Fruit fly (Drosophila melanogaster) whole organism, embryonic: ENCODE results near the gene synr.

ENCODE experiments used
- CG1024 ChIP-seq: fragments of 200-800 bp; sonication (Bioruptor generic); IDR thresholded peaks from 2 replicates; pipeline ENCODE4 v1.3.6; 2022; ENCODE audit warnings: missing biosample characterization, missing genetic modification characterization
- CG10543 ChIP-seq: fragments of 200-800 bp; sonication (Bioruptor generic); optimal IDR thresholded peaks from 3 replicates; lab custom pipeline; 2017; ENCODE audit warnings: missing biosample characterization, mild to moderate bottlenecking, missing genetic modification characterization, moderate library complexity
- CG11723 ChIP-seq: fragments of 200-800 bp; sonication (Bioruptor generic); optimal IDR thresholded peaks from 2 replicates; lab custom pipeline; 2017; ENCODE audit warnings: missing biosample characterization, mild to moderate bottlenecking, missing genetic modification characterization
- CG12155 ChIP-seq: fragments of 200-800 bp; sonication (Bioruptor generic); optimal IDR thresholded peaks from 3 replicates; lab custom pipeline; 2016; ENCODE audit warnings: missing biosample characterization, missing genetic modification characterization
- CG13624 ChIP-seq: fragments of 200-800 bp; sonication (Bioruptor generic); optimal IDR thresholded peaks from 2 replicates; lab custom pipeline; 2016; ENCODE audit warnings: missing biosample characterization, missing genetic modification characterization
- CG14014 ChIP-seq: fragments of 200-800 bp; sonication (Bioruptor generic); IDR thresholded peaks from 2 replicates; pipeline ENCODE4 v1.3.6; 2022; ENCODE audit warnings: missing biosample characterization, missing genetic modification characterization
- CG14965 ChIP-seq: fragments of 200-800 bp; sonication (Bioruptor generic); optimal IDR thresholded peaks from 2 replicates; lab custom pipeline; 2016; ENCODE audit warnings: missing biosample characterization, missing genetic modification characterization, borderline replicate concordance
- CG15514 ChIP-seq: fragments of 200-800 bp; sonication (Bioruptor generic); optimal IDR thresholded peaks from 3 replicates; lab custom pipeline; 2017; ENCODE audit warnings: missing biosample characterization, missing genetic modification characterization, mild to moderate bottlenecking, moderate library complexity, missing genetic modification reagents
- CG17912 ChIP-seq: fragments of 200-800 bp; sonication (Bioruptor generic); optimal IDR thresholded peaks from 2 replicates; lab custom pipeline; 2018; ENCODE audit warnings: missing biosample characterization, mild to moderate bottlenecking, missing genetic modification characterization
- CG3065 ChIP-seq: fragments of 200-800 bp; sonication (Bioruptor generic); optimal IDR thresholded peaks from 2 replicates; lab custom pipeline; 2016; ENCODE audit warnings: missing biosample characterization, missing genetic modification characterization
- CG3163 ChIP-seq: fragments of 200-800 bp; sonication (Bioruptor generic); optimal IDR thresholded peaks from 3 replicates; lab custom pipeline; 2016; ENCODE audit warnings: missing biosample characterization, missing genetic modification characterization
- CG3995 ChIP-seq: fragments of 200-800 bp; sonication (Bioruptor generic); optimal IDR thresholded peaks from 3 replicates; lab custom pipeline; 2016; ENCODE audit warnings: missing biosample characterization, missing genetic modification characterization
- CG4328 ChIP-seq: fragments of 200-800 bp; sonication (Bioruptor generic); optimal IDR thresholded peaks from 3 replicates; lab custom pipeline; 2017; ENCODE audit warnings: missing biosample characterization, missing genetic modification reagents, missing genetic modification characterization
- CG5245 ChIP-seq: fragments of 200-800 bp; sonication (Bioruptor generic); optimal IDR thresholded peaks from 3 replicates; lab custom pipeline; 2016; ENCODE audit warnings: missing biosample characterization, missing genetic modification characterization
- CG7271 ChIP-seq: fragments of 200-800 bp; sonication (Bioruptor generic); optimal IDR thresholded peaks from 2 replicates; lab custom pipeline; 2018; ENCODE audit warnings: missing biosample characterization, mild to moderate bottlenecking, missing genetic modification characterization, moderate library complexity
- CG7372 ChIP-seq: fragments of 200-800 bp; sonication (Bioruptor generic); IDR thresholded peaks from 2 replicates; pipeline ENCODE4 v1.3.6; 2022; ENCODE audit warnings: missing biosample characterization, missing genetic modification characterization
- CG7987 ChIP-seq: fragments of 200-800 bp; sonication (Bioruptor generic); optimal IDR thresholded peaks from 2 replicates; lab custom pipeline; 2018; ENCODE audit warnings: missing biosample characterization, mild to moderate bottlenecking, missing genetic modification characterization, moderate library complexity
- CG8290 ChIP-seq, 3 experiments: fragments of 200-800 bp; sonication (Bioruptor generic); optimal IDR thresholded peaks; 2 replicates each; lab custom pipeline; 2016 to 2019; ENCODE audit warnings: missing biosample characterization in 3 of 3, missing genetic modification characterization in 3 of 3, mild to moderate bottlenecking in 2 of 3, moderate library complexity in 1 of 3
- CG8359 ChIP-seq: fragments of 200-800 bp; sonication (Bioruptor generic); optimal IDR thresholded peaks from 2 replicates; lab custom pipeline; 2017; ENCODE audit warnings: missing biosample characterization, mild to moderate bottlenecking, missing genetic modification characterization, borderline replicate concordance
- CG9609 ChIP-seq: fragments of 200-800 bp; sonication (Bioruptor generic); optimal IDR thresholded peaks from 3 replicates; lab custom pipeline; 2016; ENCODE audit warnings: missing biosample characterization, missing genetic modification characterization
- CG9727 ChIP-seq: fragments of 200-800 bp; sonication (Bioruptor generic); optimal IDR thresholded peaks from 3 replicates; lab custom pipeline; 2017; ENCODE audit warnings: missing biosample characterization, mild to moderate bottlenecking, missing genetic modification characterization
- CkIIα-i1 ChIP-seq: fragments of 200-800 bp; sonication (Bioruptor generic); IDR thresholded peaks from 2 replicates; pipeline ENCODE4 v1.3.6; 2022; ENCODE audit warnings: missing biosample characterization, missing genetic modification characterization
- Dref ChIP-seq: fragments of 200-800 bp; sonication (Bioruptor generic); IDR thresholded peaks from 2 replicates; pipeline ENCODE4 v1.3.6; 2022; ENCODE audit warnings: missing biosample characterization, missing genetic modification characterization
- Ets97D ChIP-seq: fragments of 200-800 bp; sonication (Bioruptor generic); optimal IDR thresholded peaks from 3 replicates; lab custom pipeline; 2016; ENCODE audit warnings: missing biosample characterization, missing genetic modification characterization
- Fer3 ChIP-seq: fragments of 200-800 bp; sonication (Bioruptor generic); optimal IDR thresholded peaks from 2 replicates; lab custom pipeline; 2018; ENCODE audit warnings: missing biosample characterization, mild to moderate bottlenecking, missing genetic modification characterization, moderate library complexity
- Gsc ChIP-seq: fragments of 200-800 bp; sonication (Bioruptor generic); IDR thresholded peaks from 2 replicates; pipeline ENCODE4 v1.3.6; 2022; ENCODE audit warnings: missing biosample characterization, missing genetic modification characterization
- Hmx ChIP-seq: fragments of 200-800 bp; sonication (Bioruptor generic); optimal IDR thresholded peaks from 2 replicates; lab custom pipeline; 2016; ENCODE audit warnings: missing biosample characterization, missing genetic modification characterization
- Meics ChIP-seq: fragments of 200-800 bp; sonication (Bioruptor generic); optimal IDR thresholded peaks from 2 replicates; lab custom pipeline; 2017; ENCODE audit warnings: missing biosample characterization, mild to moderate bottlenecking, missing genetic modification characterization
- abd-A ChIP-seq: fragments of 200-800 bp; sonication (Bioruptor generic); optimal IDR thresholded peaks from 3 replicates; lab custom pipeline; 2019; ENCODE audit warnings: missing biosample characterization, mild to moderate bottlenecking, missing genetic modification characterization, moderate library complexity
- caup ChIP-seq: fragments of 200-800 bp; sonication (Bioruptor generic); optimal IDR thresholded peaks from 3 replicates; lab custom pipeline; 2017; ENCODE audit warnings: missing biosample characterization, mild to moderate bottlenecking, missing genetic modification characterization, moderate library complexity; ENCODE audit not compliant: severe bottlenecking
- croc ChIP-seq: fragments of 200-800 bp; sonication (Bioruptor generic); conservative IDR thresholded peaks from 3 replicates; pipeline ENCODE4 v1.3.6; 2022; ENCODE audit warnings: missing biosample characterization, missing genetic modification characterization
- da ChIP-seq: fragments of 200-800 bp; sonication (Bioruptor generic); optimal IDR thresholded peaks from 2 replicates; lab custom pipeline; 2016; ENCODE audit warnings: missing biosample characterization, missing genetic modification characterization
- dpn ChIP-seq, 2 experiments: fragments of 200-800 bp; sonication (Bioruptor generic); optimal IDR thresholded peaks; 3 replicates each; lab custom pipeline; 2016; ENCODE audit warnings: missing biosample characterization in 2 of 2, missing genetic modification characterization in 2 of 2
- hkb ChIP-seq, 2 experiments: fragments of 200-800 bp in 1 of 2; fragments of >200 bp in 1 of 2; sonication (Bioruptor generic) in 1 of 2; IDR thresholded peaks in 1 of 2; optimal IDR thresholded peaks in 1 of 2; 2 replicates each; pipeline versions ENCODE4 v1.3.6 to Lab custom; 2017 to 2022; ENCODE audit warnings: missing biosample characterization in 1 of 2, missing genetic modification characterization in 1 of 2
- lov ChIP-seq, 2 experiments: fragments of 200-800 bp in 1 of 2; fragments of >200 bp in 1 of 2; sonication (Bioruptor generic) in 1 of 2; IDR thresholded peaks in 1 of 2; optimal IDR thresholded peaks in 1 of 2; 2 replicates in 1 of 2; 3 replicates in 1 of 2; pipeline versions ENCODE4 v1.3.6 to Lab custom; 2017 to 2022; ENCODE audit warnings: missing biosample characterization in 1 of 2, missing genetic modification characterization in 1 of 2
- scrt ChIP-seq: fragments of 200-800 bp; sonication (Bioruptor generic); optimal IDR thresholded peaks from 2 replicates; lab custom pipeline; 2018; ENCODE audit warnings: missing biosample characterization, mild to moderate bottlenecking, missing genetic modification characterization, moderate library complexity
- seq ChIP-seq: fragments of 200-800 bp; sonication (Bioruptor generic); IDR thresholded peaks from 2 replicates; pipeline ENCODE4 v1.3.6; 2022; ENCODE audit warnings: missing biosample characterization, missing genetic modification characterization
- sisA ChIP-seq: fragments of 200-800 bp; sonication (Bioruptor generic); IDR thresholded peaks from 2 replicates; pipeline ENCODE4 v1.3.6; 2022; ENCODE audit warnings: missing biosample characterization, missing genetic modification characterization
- sqz ChIP-seq: fragments of 200-800 bp; sonication (Bioruptor generic); optimal IDR thresholded peaks from 3 replicates; lab custom pipeline; 2018; ENCODE audit warnings: missing biosample characterization, mild to moderate bottlenecking, missing genetic modification characterization
- stwl ChIP-seq: fragments of 200-800 bp; sonication (Bioruptor generic); optimal IDR thresholded peaks from 3 replicates; lab custom pipeline; 2018; ENCODE audit warnings: missing biosample characterization, mild to moderate bottlenecking, missing genetic modification characterization, moderate library complexity
- tio ChIP-seq: fragments of 200-800 bp; sonication (Bioruptor generic); optimal IDR thresholded peaks from 2 replicates; lab custom pipeline; 2017; ENCODE audit warnings: missing biosample characterization, missing genetic modification characterization, inconsistent platforms
- toy ChIP-seq: fragments of 200-800 bp; sonication (Bioruptor generic); IDR thresholded peaks from 2 replicates; pipeline ENCODE4 v1.3.6; 2022; ENCODE audit warnings: missing biosample characterization, missing genetic modification characterization
- twi ChIP-seq: fragments of 200-800 bp; optimal IDR thresholded peaks from 2 replicates; lab custom pipeline; 2019; ENCODE audit warnings: missing biosample characterization, mild to moderate bottlenecking, missing genetic modification characterization, moderate library complexity
- zen ChIP-seq: fragments of 200-800 bp; sonication (Bioruptor generic); optimal IDR thresholded peaks from 3 replicates; lab custom pipeline; 2018; ENCODE audit warnings: missing biosample characterization, mild to moderate bottlenecking, missing genetic modification characterization, moderate library complexity
- zf30C ChIP-seq: fragments of 200-800 bp; sonication (Bioruptor generic); optimal IDR thresholded peaks from 3 replicates; lab custom pipeline; 2018; ENCODE audit warnings: missing biosample characterization, mild to moderate bottlenecking, missing genetic modification characterization

synr gene

dm6 chr2L:4971329-4971798 lies 28.8 kb downstream of the synr start, which contains the start of gene CG14043 (continued):
- TF ChIP-seq zf30C (GFP tag; lab: Kevin White, UChicago) (no peak), caup (no peak), hkb (optimal IDR thresholded peaks at IDR 0.05; lab: Kevin White, UChicago) (peak; percentile 64), hkb (GFP tag; IDR thresholded peaks at IDR 0.05; lab: Robert Waterston, UW) (no peak), CG8359 (GFP tag; lab: Kevin White, UChicago) (no peak), scrt (GFP tag; lab: Kevin White, UChicago) (no peak), toy (GFP tag; lab: Robert Waterston, UW) (no peak), CG17912 (GFP tag; lab: Kevin White, UChicago) (no peak), CG11723 (no peak), CG9727 (GFP tag; lab: Kevin White, UChicago) (peak; percentile 14), CG14965 (GFP tag; lab: Kevin White, UChicago) (no peak), Dref (peak; percentile 36; the same call in 1 of the 2 replicates), tio (GFP tag; lab: Kevin White, UChicago) (no peak), lov (optimal IDR thresholded peaks at IDR 0.05; lab: Kevin White, UChicago) (no peak), lov (GFP tag; IDR thresholded peaks at IDR 0.05; lab: Robert Waterston, UW) (no peak), CG3995 (GFP tag; lab: Kevin White, UChicago) (peak; percentile 0), CG10543 (GFP tag; lab: Kevin White, UChicago) (no peak), stwl (tag; lab: Kevin White, UChicago) (peak; percentile 84), CG12155 (peak; percentile 19), CG14014 (GFP tag; lab: Robert Waterston, UW) (no peak), CG4328 (GFP tag; lab: Kevin White, UChicago) (no peak), Fer3 (tag; lab: Kevin White, UChicago) (no peak), Gsc (GFP tag; lab: Robert Waterston, UW) (no peak), CG5245 (GFP tag; lab: Kevin White, UChicago) (no peak), CG7987 (GFP tag; lab: Kevin White, UChicago) (no peak), croc (GFP tag; lab: Robert Waterston, UW) (no peak; the same call in 2 of the 3 replicates), CG13624 (GFP tag; lab: Kevin White, UChicago) (peak; percentile 54), CG7271 (tag; lab: Kevin White, UChicago) (no peak), CkIIα-i1 (no peak), twi (peak; percentile 21), sisA (GFP tag; lab: Robert Waterston, UW) (no peak), sqz (GFP tag; lab: Kevin White, UChicago) (no peak), dpn (GFP tag; optimal IDR thresholded peaks at IDR 0.05; lab: Kevin White, UChicago) (peak in 1 of 2 experiments; percentile 38), da (GFP tag; lab: Kevin White, UChicago) (no peak), seq (GFP tag; lab: Robert Waterston, UW) (no peak), Meics (GFP tag; lab: Kevin White, UChicago) (no peak), abd-A (tag; lab: Kevin White, UChicago) (no peak), CG15514 (GFP tag; lab: Kevin White, UChicago) (peak; percentile 70), Ets97D (GFP tag; lab: Kevin White, UChicago) (peak; percentile 81), CG7372 (no peak), CG1024 (no peak), zen (tag; lab: Kevin White, UChicago) (peak; percentile 68), CG9609 (no peak), CG8290 (GFP tag; optimal IDR thresholded peaks at IDR 0.05; lab: Kevin White, UChicago) (peak; percentile 1), CG8290 (tag; optimal IDR thresholded peaks at IDR 0.05; lab: Kevin White, UChicago) (no peak), CG3065 (GFP tag; lab: Kevin White, UChicago) (no peak), Hmx (GFP tag; lab: Kevin White, UChicago) (no peak), CG3163 (GFP tag; lab: Kevin White, UChicago) (no peak)
